Fruit fly (Drosophila melanogaster) whole organism, embryonic: ENCODE data around the gene CG11892.

ENCODE experiments used
- C15 ChIP-seq: fragments of 200-800 bp; sonication (Bioruptor generic); IDR thresholded peaks from 3 replicates; pipeline ENCODE4 v1.3.6; 2022; ENCODE audit warnings: missing biosample characterization, missing genetic modification characterization
- CG10462 ChIP-seq: fragments of 200-800 bp; sonication (Bioruptor generic); optimal IDR thresholded peaks from 2 replicates; lab custom pipeline; 2016; ENCODE audit warnings: missing biosample characterization, missing genetic modification characterization
- CG10959 ChIP-seq: fragments of 200-800 bp; sonication (Bioruptor generic); IDR thresholded peaks from 2 replicates; pipeline ENCODE4 v1.3.6; 2022; ENCODE audit warnings: missing biosample characterization, missing genetic modification characterization
- CG12071 ChIP-seq: fragments of 200-800 bp; sonication (Bioruptor generic); optimal IDR thresholded peaks from 3 replicates; lab custom pipeline; 2018; ENCODE audit warnings: missing biosample characterization, mild to moderate bottlenecking, missing genetic modification characterization
- CG12104 ChIP-seq: fragments of 200-800 bp; sonication (Bioruptor generic); optimal IDR thresholded peaks from 3 replicates; lab custom pipeline; 2016; ENCODE audit warnings: missing biosample characterization, missing genetic modification characterization
- CG1233 ChIP-seq: fragments of 200-800 bp; sonication (Bioruptor generic); optimal IDR thresholded peaks from 4 replicates; lab custom pipeline; 2018; ENCODE audit warnings: missing biosample characterization, mild to moderate bottlenecking, missing genetic modification characterization
- CG12391 ChIP-seq: fragments of 200-800 bp; sonication (Bioruptor generic); optimal IDR thresholded peaks from 3 replicates; lab custom pipeline; 2018; ENCODE audit warnings: missing biosample characterization, mild to moderate bottlenecking, missing genetic modification characterization, moderate library complexity
- CG12769 ChIP-seq: fragments of 200-800 bp; sonication (Bioruptor generic); optimal IDR thresholded peaks from 2 replicates; lab custom pipeline; 2019; ENCODE audit warnings: missing biosample characterization, mild to moderate bottlenecking, missing genetic modification characterization, moderate library complexity
- CG13296 ChIP-seq: fragments of 200-800 bp; sonication (Bioruptor generic); optimal IDR thresholded peaks from 3 replicates; lab custom pipeline; 2018; ENCODE audit warnings: missing biosample characterization, mild to moderate bottlenecking, missing genetic modification characterization
- CG13624 ChIP-seq: fragments of 200-800 bp; sonication (Bioruptor generic); optimal IDR thresholded peaks from 2 replicates; lab custom pipeline; 2016; ENCODE audit warnings: missing biosample characterization, missing genetic modification characterization
- CG1792 ChIP-seq: fragments of 200-800 bp; sonication (Bioruptor generic); optimal IDR thresholded peaks from 2 replicates; lab custom pipeline; 2016; ENCODE audit warnings: missing biosample characterization, missing genetic modification characterization
- CG2678 ChIP-seq: fragments of 200-800 bp; sonication (Bioruptor generic); optimal IDR thresholded peaks from 3 replicates; lab custom pipeline; 2019; ENCODE audit warnings: missing biosample characterization, mild to moderate bottlenecking, missing genetic modification characterization, moderate library complexity
- CG6683 ChIP-seq: fragments of 200-800 bp; sonication (Bioruptor generic); optimal IDR thresholded peaks from 2 replicates; lab custom pipeline; 2017; ENCODE audit warnings: missing biosample characterization, mild to moderate bottlenecking, missing genetic modification characterization, missing genetic modification reagents
- CG7271 ChIP-seq: fragments of 200-800 bp; sonication (Bioruptor generic); optimal IDR thresholded peaks from 2 replicates; lab custom pipeline; 2018; ENCODE audit warnings: missing biosample characterization, mild to moderate bottlenecking, missing genetic modification characterization, moderate library complexity
- CG7357 ChIP-seq: fragments of 200-800 bp; sonication (Bioruptor generic); IDR thresholded peaks from 3 replicates; pipeline ENCODE4 v1.3.6; 2022; ENCODE audit warnings: missing biosample characterization, missing genetic modification characterization
- CG9817 ChIP-seq: fragments of 200-800 bp; sonication (Bioruptor generic); optimal IDR thresholded peaks from 2 replicates; lab custom pipeline; 2018; ENCODE audit warnings: missing biosample characterization, mild to moderate bottlenecking, missing genetic modification characterization, moderate library complexity
- Dbx ChIP-seq: fragments of 200-800 bp; sonication (Bioruptor generic); IDR thresholded peaks from 3 replicates; pipeline ENCODE4 v1.3.6; 2022; ENCODE audit warnings: missing biosample characterization, missing genetic modification characterization
- Dref ChIP-seq: fragments of 200-800 bp; sonication (Bioruptor generic); IDR thresholded peaks from 2 replicates; pipeline ENCODE4 v1.3.6; 2022; ENCODE audit warnings: missing biosample characterization, missing genetic modification characterization
- Gug ChIP-seq: fragments of 200-800 bp; sonication (Bioruptor generic); IDR thresholded peaks from 4 replicates; pipeline ENCODE4 v1.3.6; 2022; ENCODE audit warnings: missing biosample characterization, missing genetic modification characterization
- Optix ChIP-seq: fragments of 200-800 bp; sonication (Bioruptor generic); IDR thresholded peaks from 3 replicates; pipeline ENCODE4 v1.3.6; 2022; ENCODE audit warnings: missing biosample characterization, missing genetic modification characterization
- Poxn ChIP-seq: fragments of 200-800 bp; sonication (Bioruptor generic); IDR thresholded peaks from 2 replicates; pipeline ENCODE4 v1.3.6; 2022; ENCODE audit warnings: missing biosample characterization, missing genetic modification characterization
- Tbp ChIP-seq: fragments of >200 bp; optimal IDR thresholded peaks from 2 replicates; lab custom pipeline; 2018; ENCODE audit warnings: missing biosample characterization, missing genetic modification characterization
- Usf ChIP-seq: fragments of 200-800 bp; sonication (Bioruptor generic); optimal IDR thresholded peaks from 2 replicates; lab custom pipeline; 2017; ENCODE audit warnings: missing genotype, missing biosample characterization, missing genetic modification characterization
- Xrp1 ChIP-seq: fragments of 200-800 bp; sonication (Bioruptor generic); IDR thresholded peaks from 2 replicates; pipeline ENCODE4 v1.3.6; 2022; ENCODE audit warnings: missing biosample characterization, missing genetic modification characterization
- abd-A ChIP-seq: fragments of 200-800 bp; sonication (Bioruptor generic); optimal IDR thresholded peaks from 3 replicates; lab custom pipeline; 2019; ENCODE audit warnings: missing biosample characterization, mild to moderate bottlenecking, missing genetic modification characterization, moderate library complexity
- ac ChIP-seq: fragments of 200-800 bp; sonication (Bioruptor generic); optimal IDR thresholded peaks from 3 replicates; lab custom pipeline; 2017; ENCODE audit warnings: missing biosample characterization, mild to moderate bottlenecking, missing genetic modification characterization
- croc ChIP-seq: fragments of 200-800 bp; sonication (Bioruptor generic); conservative IDR thresholded peaks from 3 replicates; pipeline ENCODE4 v1.3.6; 2022; ENCODE audit warnings: missing biosample characterization, missing genetic modification characterization
- da ChIP-seq: fragments of 200-800 bp; sonication (Bioruptor generic); optimal IDR thresholded peaks from 2 replicates; lab custom pipeline; 2016; ENCODE audit warnings: missing biosample characterization, missing genetic modification characterization
- dmrt99B ChIP-seq: fragments of 200-800 bp; sonication (Bioruptor generic); optimal IDR thresholded peaks from 2 replicates; lab custom pipeline; 2018; ENCODE audit warnings: missing biosample characterization, mild to moderate bottlenecking, missing genetic modification characterization, moderate library complexity
- emc ChIP-seq: fragments of 200-800 bp; sonication (Bioruptor generic); optimal IDR thresholded peaks from 2 replicates; lab custom pipeline; 2016; ENCODE audit warnings: missing biosample characterization, missing genetic modification characterization
- exex ChIP-seq: fragments of 200-800 bp; sonication (Bioruptor generic); optimal IDR thresholded peaks from 4 replicates; lab custom pipeline; 2018; ENCODE audit warnings: missing biosample characterization, mild to moderate bottlenecking, missing genetic modification characterization, moderate library complexity
- fd96Cb ChIP-seq: fragments of 200-800 bp; sonication (Bioruptor generic); optimal IDR thresholded peaks from 2 replicates; lab custom pipeline; 2018; ENCODE audit warnings: missing biosample characterization, mild to moderate bottlenecking, missing genetic modification characterization, moderate library complexity
- gem ChIP-seq: fragments of 200-800 bp; sonication (Bioruptor generic); optimal IDR thresholded peaks from 2 replicates; lab custom pipeline; 2019; ENCODE audit warnings: missing biosample characterization, mild to moderate bottlenecking, missing genetic modification characterization, moderate library complexity
- gsb ChIP-seq: fragments of 200-800 bp; sonication (Bioruptor generic); IDR thresholded peaks from 2 replicates; pipeline ENCODE4 v1.3.6; 2022; ENCODE audit warnings: missing biosample characterization, missing genetic modification characterization
- gsb-n ChIP-seq: fragments of 200-800 bp; sonication (Bioruptor generic); optimal IDR thresholded peaks from 3 replicates; lab custom pipeline; 2018; ENCODE audit warnings: missing biosample characterization, mild to moderate bottlenecking, missing genetic modification characterization
- ind ChIP-seq: fragments of 200-800 bp; sonication (Bioruptor generic); optimal IDR thresholded peaks from 3 replicates; lab custom pipeline; 2016; ENCODE audit warnings: missing biosample characterization, missing genetic modification characterization
- jigr1 ChIP-seq: fragments of 200-800 bp; sonication (Bioruptor generic); IDR thresholded peaks from 3 replicates; pipeline ENCODE4 v1.3.6; 2022; ENCODE audit warnings: missing biosample characterization, missing genetic modification characterization
- jumu ChIP-seq: fragments of 200-800 bp; sonication (Bioruptor generic); optimal IDR thresholded peaks from 3 replicates; lab custom pipeline; 2016; ENCODE audit warnings: missing biosample characterization, missing genetic modification characterization
- knrl ChIP-seq: fragments of 200-800 bp; sonication (Bioruptor generic); IDR thresholded peaks from 3 replicates; pipeline ENCODE4 v1.3.6; 2022; ENCODE audit warnings: missing biosample characterization, missing genetic modification characterization; ENCODE audit not compliant: partially characterized antibody
- lab ChIP-seq: fragments of 200-800 bp; sonication (Bioruptor generic); optimal IDR thresholded peaks from 3 replicates; lab custom pipeline; 2017; ENCODE audit warnings: missing biosample characterization, missing genetic modification characterization, mild to moderate bottlenecking, moderate library complexity, missing genetic modification reagents
- mirr ChIP-seq: fragments of 200-800 bp; sonication (Bioruptor generic); optimal IDR thresholded peaks from 3 replicates; lab custom pipeline; 2018; ENCODE audit warnings: missing biosample characterization, mild to moderate bottlenecking, missing genetic modification characterization
- nau ChIP-seq: fragments of 200-800 bp; sonication (Bioruptor generic); optimal IDR thresholded peaks from 3 replicates; lab custom pipeline; 2017; ENCODE audit warnings: missing biosample characterization, mild to moderate bottlenecking, missing genetic modification characterization, missing genetic modification reagents
- otp ChIP-seq: fragments of 200-800 bp; sonication (Bioruptor generic); IDR thresholded peaks from 3 replicates; pipeline ENCODE4, ENCODE4 v1.3.6; 2022; ENCODE audit warnings: missing biosample characterization, missing genetic modification characterization
- pnt ChIP-seq: fragments of 200-800 bp; sonication (Bioruptor generic); optimal IDR thresholded peaks from 3 replicates; lab custom pipeline; 2016; ENCODE audit warnings: missing biosample characterization, missing genetic modification characterization
- sc ChIP-seq, 3 experiments: fragments of >200 bp in 2 of 3; fragments of 200-800 bp in 1 of 3; sonication (Bioruptor generic) in 1 of 3; optimal IDR thresholded peaks; 2 replicates in 2 of 3; 3 replicates in 1 of 3; lab custom pipeline; 2017; ENCODE audit warnings: mild to moderate bottlenecking in 1 of 3, missing biosample characterization in 1 of 3, missing genetic modification characterization in 1 of 3, missing genetic modification reagents in 1 of 3
- sob ChIP-seq: fragments of 200-800 bp; sonication (Bioruptor generic); IDR thresholded peaks from 2 replicates; pipeline ENCODE4 v1.3.6; 2022; ENCODE audit warnings: missing biosample characterization, missing genetic modification characterization
- tgo ChIP-seq: fragments of 200-800 bp; sonication (Bioruptor generic); IDR thresholded peaks from 3 replicates; pipeline ENCODE4 v1.3.6; 2022; ENCODE audit warnings: missing biosample characterization, missing genetic modification characterization
- trh ChIP-seq: fragments of 200-800 bp; sonication (Bioruptor generic); optimal IDR thresholded peaks from 2 replicates; lab custom pipeline; 2016; ENCODE audit warnings: missing biosample characterization, missing genetic modification characterization
- tup ChIP-seq: fragments of 200-800 bp; sonication (Bioruptor generic); optimal IDR thresholded peaks from 2 replicates; lab custom pipeline; 2016; ENCODE audit warnings: missing biosample characterization, mild to moderate bottlenecking, missing genetic modification characterization, moderate library complexity
- vvl ChIP-seq: fragments of 200-800 bp; sonication (Bioruptor generic); IDR thresholded peaks from 2 replicates; pipeline ENCODE4 v1.3.6; 2022; ENCODE audit warnings: missing biosample characterization, missing genetic modification characterization
- wdn ChIP-seq: fragments of 200-800 bp; sonication (Bioruptor generic); IDR thresholded peaks from 2 replicates; pipeline ENCODE4 v1.3.6; 2022; ENCODE audit warnings: missing biosample characterization, missing genetic modification characterization

The CG11892 gene

dm6 chr3R:25262322-25262761 lies 19.0 kb upstream of the CG11892 start, which contains the start of the genes Kdsr and CG11858 (continued):
- TF ChIP-seq gsb-n (tag; lab: Kevin White, UChicago), result no peak
- TF ChIP-seq CG10462, result peak; percentile 19
- no peak for TF ChIP-seq CG12071 (GFP tag; lab: Kevin White, UChicago)
- peak; percentile 61 for TF ChIP-seq CG13624 (GFP tag; lab: Kevin White, UChicago)
- TF ChIP-seq Xrp1 (GFP tag; lab: Robert Waterston, UW), result peak; percentile 76
- TF ChIP-seq nau, result no peak
- peak; percentile 25 for TF ChIP-seq CG1233
- 0 out of 2 replicates have a peak, but pooled peaks have one; percentile 34 for TF ChIP-seq CG10959 (GFP tag; lab: Robert Waterston, UW)
- peak; percentile 61; the same call in 1 of the 3 replicates for TF ChIP-seq Dbx
- no peak for TF ChIP-seq da (GFP tag; lab: Kevin White, UChicago)
- TF ChIP-seq ind (GFP tag; lab: Kevin White, UChicago), result peak; percentile 66
- peak; percentile 65 for TF ChIP-seq CG9817 (tag; lab: Kevin White, UChicago)
- no peak for TF ChIP-seq Usf (GFP tag; lab: Kevin White, UChicago)
- no peak for TF ChIP-seq C15 (GFP tag; lab: Robert Waterston, UW)
- TF ChIP-seq Dref (GFP tag; lab: Robert Waterston, UW), result peak; percentile 51
- TF ChIP-seq jumu (GFP tag; lab: Kevin White, UChicago), result peak; percentile 44
- TF ChIP-seq gsb (GFP tag; lab: Robert Waterston, UW), result no peak
- TF ChIP-seq ac (GFP tag; lab: Kevin White, UChicago), result no peak
- peak; percentile 9 for TF ChIP-seq tup
- peak; percentile 53; the same call in 1 of the 3 replicates for TF ChIP-seq CG7357 (GFP tag; lab: Robert Waterston, UW)
- TF ChIP-seq Tbp (GFP tag; lab: Kevin White, UChicago), result no peak
- 0 out of 3 replicates have a peak, but pooled peaks have one; percentile 43 for TF ChIP-seq otp (GFP tag; lab: Robert Waterston, UW)
- peak; percentile 32 for TF ChIP-seq CG6683 (GFP tag; lab: Kevin White, UChicago)
- peak; percentile 45 for TF ChIP-seq fd96Cb (tag; lab: Kevin White, UChicago)
- TF ChIP-seq trh (GFP tag; lab: Kevin White, UChicago), result no peak
- no peak for TF ChIP-seq emc (GFP tag; lab: Kevin White, UChicago)
- peak; percentile 91 for TF ChIP-seq vvl (GFP tag; lab: Robert Waterston, UW)
- TF ChIP-seq abd-A (tag; lab: Kevin White, UChicago), result no peak
- peak; percentile 21 for TF ChIP-seq pnt (GFP tag; lab: Kevin White, UChicago)
- TF ChIP-seq jigr1, result no peak
- no peak for TF ChIP-seq mirr
- TF ChIP-seq CG1792 (GFP tag; lab: Kevin White, UChicago), result peak; percentile 40
- peak; percentile 32 for TF ChIP-seq CG12104 (GFP tag; lab: Kevin White, UChicago)
- no peak for TF ChIP-seq CG2678 (tag; lab: Kevin White, UChicago)
- TF ChIP-seq dmrt99B (tag; lab: Kevin White, UChicago), result no peak
- TF ChIP-seq exex, result peak; percentile 63
- no peak for TF ChIP-seq CG7271
- TF ChIP-seq CG12391 (tag; lab: Kevin White, UChicago), result peak; percentile 79
- TF ChIP-seq sob, result peak; percentile 72
- TF ChIP-seq Poxn (GFP tag; lab: Robert Waterston, UW), result no peak
- no peak for TF ChIP-seq Gug (GFP tag; lab: Robert Waterston, UW)
- TF ChIP-seq lab (GFP tag; lab: Kevin White, UChicago), result no peak
- TF ChIP-seq sc (optimal IDR thresholded peaks at IDR 0.05; lab: Kevin White, UChicago), result no peak
- no peak for TF ChIP-seq sc (GFP tag; optimal IDR thresholded peaks at IDR 0.05; lab: Kevin White, UChicago)
- no peak for TF ChIP-seq Optix (GFP tag; lab: Robert Waterston, UW)
- TF ChIP-seq CG12769 (tag; lab: Kevin White, UChicago), result peak; percentile 68
- peak; percentile 56 for TF ChIP-seq CG13296 (GFP tag; lab: Kevin White, UChicago)
- TF ChIP-seq knrl (GFP tag; lab: Robert Waterston, UW), result no peak
- peak; percentile 77 for TF ChIP-seq tgo (GFP tag; lab: Robert Waterston, UW)
- TF ChIP-seq croc (GFP tag; lab: Robert Waterston, UW), result peak; percentile 39; the same call in 1 of the 3 replicates
- 0 out of 2 replicates have a peak, but pooled peaks have one; percentile 48 for TF ChIP-seq wdn (GFP tag; lab: Robert Waterston, UW)
- TF ChIP-seq gem (tag; lab: Kevin White, UChicago), result no peak
